Worm (Caenorhabditis elegans) whole organism, L2 larva: ENCODE data around the gene C44C1.6.

Experiments
- egl-27 ChIP-seq: sonication (generic microtip); optimal IDR thresholded peaks from 3 replicates; lab custom pipeline; 2017; ENCODE audit warnings: missing biosample characterization, missing genetic modification reagents, missing genetic modification characterization
- nhr-237 ChIP-seq: fragments of 150-350 bp; optimal IDR thresholded peaks from 2 replicates; lab custom pipeline; 2014; ENCODE audit warnings: missing biosample characterization, missing genetic modification characterization
- snpc-4 ChIP-seq: fragments of 150-350 bp; optimal IDR thresholded peaks from 2 replicates; lab custom pipeline; 2014; ENCODE audit warnings: missing biosample characterization, missing genetic modification characterization
- unc-62 ChIP-seq: fragments of 150-350 bp; optimal IDR thresholded peaks from 2 replicates; lab custom pipeline; 2014; ENCODE audit warnings: missing biosample characterization, missing genetic modification reagents, missing genetic modification characterization
- ztf-1 ChIP-seq: fragments of 200-800 bp; sonication (Bioruptor generic); conservative IDR thresholded peaks from 2 replicates; pipeline ENCODE4 v1.3.6; 2022; ENCODE audit warnings: missing genetic modification characterization, missing compliant biosample characterization

DNA sequence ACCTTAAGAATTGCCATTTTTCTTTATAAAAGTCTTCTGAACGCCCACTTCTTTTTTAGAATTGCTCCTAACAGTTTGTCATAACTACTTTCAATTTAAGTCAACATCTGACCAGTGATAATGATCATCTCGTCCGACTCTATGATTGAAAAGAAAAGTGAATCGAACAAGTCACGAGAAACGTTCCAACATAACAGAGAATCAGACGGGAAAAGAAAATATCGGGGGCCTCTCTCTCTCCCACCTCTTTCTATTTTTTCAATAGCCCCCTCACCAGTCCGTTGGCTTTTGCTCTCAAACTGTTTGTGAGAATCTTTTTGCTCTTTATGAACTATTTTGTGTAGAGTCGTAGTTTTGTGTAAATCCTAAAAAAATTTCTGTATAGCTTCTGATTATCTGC lies 42.4 kb downstream of the C44C1.6 start:
- TF ChIP-seq unc-62 (GFP tag; lab: Kevin White, UChicago) (no peak), nhr-237 (tag; lab: Kevin White, UChicago) (no peak), snpc-4 (no peak), ztf-1 (GFP tag; lab: Robert Waterston, UW) (no peak), egl-27 (tag; lab: Kevin White, UChicago) (no peak)
